Worm (Caenorhabditis elegans) whole organism, young adult: ENCODE data around the gene F17E9.2.

Experiments used
- C06A6.2 ChIP-seq: fragments of 200-800 bp; sonication (Bioruptor generic); conservative IDR thresholded peaks from 2 replicates; pipeline ENCODE4 v1.3.6; 2022; ENCODE audit warnings: missing genetic modification characterization, missing compliant biosample characterization
- ama-1 ChIP-seq, 3 experiments: fragments of 150-350 bp in 1 of 3; sonication (generic microtip) in 2 of 3; optimal IDR thresholded peaks; 2 replicates each; lab custom pipeline; 2014 to 2018; ENCODE audit warnings: missing biosample characterization in 2 of 3, missing genetic modification characterization in 2 of 3, missing genetic modification reagents in 2 of 3

ce11 chrIV:8394105-8394504 lies 38.4 kb downstream of the F17E9.2 start, which contains the start of gene D2096.11:
- TF ChIP-seq C06A6.2: no peak
- TF ChIP-seq ama-1 (optimal IDR thresholded peaks at IDR 0.05; lab: Kevin White, UChicago): no peak
- TF ChIP-seq ama-1 (GFP tag; optimal IDR thresholded peaks at IDR 0.05; lab: Kevin White, UChicago): no peak
